Worm (Caenorhabditis elegans) whole organism, L4 larva: ENCODE data around the gene galt-1.

ENCODE experiments used
- R02D3.7 ChIP-seq: fragments of 150-350 bp; sonication (generic microtip); optimal IDR thresholded peaks from 3 replicates; lab custom pipeline; 2014; ENCODE audit warnings: missing biosample characterization, missing genetic modification characterization
- ZK546.5 ChIP-seq, 2 experiments: sonication (generic microtip); optimal IDR thresholded peaks; 2 replicates each; lab custom pipeline; 2017; ENCODE audit warnings: missing biosample characterization in 2 of 2, missing genetic modification characterization in 2 of 2
- fkh-10 ChIP-seq: fragments of 150-350 bp; optimal IDR thresholded peaks from 2 replicates; lab custom pipeline; 2014; ENCODE audit warnings: missing biosample characterization, missing genetic modification reagents, missing genetic modification characterization
- mdl-1 ChIP-seq, 2 experiments: fragments of 150-350 bp in 1 of 2; sonication (generic microtip) in 1 of 2; optimal IDR thresholded peaks; 2 replicates each; lab custom pipeline; 2014 to 2017; ENCODE audit warnings: missing biosample characterization in 2 of 2, missing genetic modification characterization in 2 of 2
- nhr-10 ChIP-seq: fragments of 150-350 bp; optimal IDR thresholded peaks from 2 replicates; lab custom pipeline; 2014; ENCODE audit warnings: missing biosample characterization, missing genetic modification characterization
- nhr-11 ChIP-seq: fragments of 150-350 bp; optimal IDR thresholded peaks from 2 replicates; lab custom pipeline; 2014; ENCODE audit warnings: missing biosample characterization, missing genetic modification characterization
- pqm-1 ChIP-seq: sonication (generic microtip); optimal IDR thresholded peaks from 2 replicates; lab custom pipeline; 2017; ENCODE audit warnings: missing biosample characterization, missing genetic modification characterization
- zfp-3 ChIP-seq: fragments of 200-800 bp; sonication (Bioruptor generic); conservative IDR thresholded peaks from 2 replicates; pipeline ENCODE4 v1.3.6; 2022; ENCODE audit warnings: missing genetic modification reagents, missing genetic modification characterization, missing compliant biosample characterization

DNA sequence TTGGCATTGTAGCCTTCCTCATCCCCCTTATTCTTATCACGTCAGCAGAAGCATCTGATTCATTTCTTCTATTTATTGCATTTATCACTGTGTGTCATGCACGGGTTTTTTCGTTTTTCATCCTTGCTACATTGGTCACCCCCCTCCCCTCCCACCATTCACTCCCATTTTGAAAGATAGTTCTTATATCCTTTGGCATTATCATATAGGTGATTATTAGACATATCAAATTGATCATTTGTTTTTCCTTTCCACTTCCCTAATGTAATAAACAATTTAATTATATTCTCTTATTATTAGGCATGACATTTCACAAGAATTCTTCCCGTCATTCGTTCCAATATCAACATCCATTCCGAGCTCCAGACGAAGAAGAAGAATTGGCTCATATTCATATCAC lies 20.4 kb downstream of the galt-1 start, which contains the start of gene M03F8.1:
- TF ChIP-seq R02D3.7 (tag; lab: Kevin White, UChicago) = no peak
- TF ChIP-seq pqm-1 (tag; lab: Kevin White, UChicago) = no peak
- TF ChIP-seq nhr-11 (tag; lab: Kevin White, UChicago) = no peak
- no peak for TF ChIP-seq zfp-3
- TF ChIP-seq fkh-10 (GFP tag; lab: Kevin White, UChicago) = no peak
- no peak for TF ChIP-seq ZK546.5 (tag; optimal IDR thresholded peaks at IDR 0.05; lab: Kevin White, UChicago)
- TF ChIP-seq nhr-10 (tag; lab: Kevin White, UChicago) = no peak
- TF ChIP-seq mdl-1 (tag; optimal IDR thresholded peaks at IDR 0.05; lab: Kevin White, UChicago) = no peak
